Fruit fly (Drosophila melanogaster): Measurements from ENCODE around the gene CG1265.

- TF ChIP-seq insv (optimal IDR thresholded peaks at IDR 0.05) (no peak), Sin3A (optimal IDR thresholded peaks at IDR 0.05) (no peak)
Observed at dm6 chr3L:4293304-4293703, 38.7 kb downstream of the CG1265 start.
